Worm (Caenorhabditis elegans) whole organism, L1 larva: ENCODE measurements around the gene C08H9.15.

Experiments used
- C34B4.2 ChIP-seq: sonication (generic microtip); optimal IDR thresholded peaks from 2 replicates; lab custom pipeline; 2017; ENCODE audit warnings: mild to moderate bottlenecking, missing genetic modification characterization, missing compliant biosample characterization
- alr-1 ChIP-seq: fragments of 200-800 bp; sonication (Bioruptor generic); optimal IDR thresholded peaks from 2 replicates; lab custom pipeline; 2018; ENCODE audit warnings: borderline replicate concordance, mild to moderate bottlenecking, missing genetic modification characterization, missing compliant biosample characterization
- elt-2 ChIP-seq: sonication (generic microtip); optimal IDR thresholded peaks from 2 replicates; lab custom pipeline; 2016; ENCODE audit warnings: missing genetic modification characterization, mild to moderate bottlenecking, inconsistent platforms, missing compliant biosample characterization, missing genetic modification reagents
- pag-3 ChIP-seq: sonication (generic microtip); optimal IDR thresholded peaks from 2 replicates; lab custom pipeline; 2017; ENCODE audit warnings: missing genetic modification characterization, mild to moderate bottlenecking, missing compliant biosample characterization, antibody characterized with exemption, borderline replicate concordance; ENCODE audit not compliant: insufficient read depth

The C08H9.15 gene

ce11 chrII:9931476-9931875 is 50.5 kb downstream of the C08H9.15 start, which contains the start of gene pho-11:
TSS of gene pho-11 (plus strand) at chrII:9931849.
- no peak for TF ChIP-seq pag-3 (tag; lab: Kevin White, UChicago)
- TF ChIP-seq elt-2 = peak; percentile 64
- no peak for TF ChIP-seq alr-1 (tag; lab: Kevin White, UChicago)
- no peak for TF ChIP-seq C34B4.2 (tag; lab: Kevin White, UChicago)
